Fruit fly (Drosophila melanogaster) whole organism, embryonic: Measurements from ENCODE around the gene hng2.

Experiments
- BtbVII ChIP-seq: fragments of 200-800 bp; sonication (Bioruptor generic); optimal IDR thresholded peaks from 3 replicates; lab custom pipeline; 2017; ENCODE audit warnings: missing biosample characterization, mild to moderate bottlenecking, missing genetic modification characterization
- CG10147 ChIP-seq: fragments of 200-800 bp; sonication (Bioruptor generic); optimal IDR thresholded peaks from 2 replicates; lab custom pipeline; 2019; ENCODE audit warnings: missing biosample characterization, mild to moderate bottlenecking, missing genetic modification characterization, moderate library complexity
- CG10462 ChIP-seq: fragments of 200-800 bp; sonication (Bioruptor generic); optimal IDR thresholded peaks from 2 replicates; lab custom pipeline; 2016; ENCODE audit warnings: missing biosample characterization, missing genetic modification characterization
- CG14014 ChIP-seq: fragments of 200-800 bp; sonication (Bioruptor generic); IDR thresholded peaks from 2 replicates; pipeline ENCODE4 v1.3.6; 2022; ENCODE audit warnings: missing biosample characterization, missing genetic modification characterization
- CG14860 ChIP-seq: fragments of 200-800 bp; sonication (Bioruptor generic); IDR thresholded peaks from 3 replicates; pipeline ENCODE4 v1.3.6; 2022; ENCODE audit warnings: missing biosample characterization, missing genetic modification characterization; ENCODE audit not compliant: partially characterized antibody
- CG15073 ChIP-seq: fragments of 200-800 bp; sonication (Bioruptor generic); optimal IDR thresholded peaks from 2 replicates; lab custom pipeline; 2016; ENCODE audit warnings: missing biosample characterization, missing genetic modification characterization
- CG15269 ChIP-seq: fragments of 200-800 bp; sonication (Bioruptor generic); optimal IDR thresholded peaks from 2 replicates; lab custom pipeline; 2018; ENCODE audit warnings: missing biosample characterization, mild to moderate bottlenecking, missing genetic modification characterization, moderate library complexity
- CG16815 ChIP-seq: fragments of 200-800 bp; sonication (Bioruptor generic); optimal IDR thresholded peaks from 3 replicates; lab custom pipeline; 2017; ENCODE audit warnings: missing biosample characterization, mild to moderate bottlenecking, missing genetic modification characterization
- CG17568 ChIP-seq: fragments of 200-800 bp; sonication (Bioruptor generic); optimal IDR thresholded peaks from 2 replicates; lab custom pipeline; 2018; ENCODE audit warnings: missing biosample characterization, mild to moderate bottlenecking, missing genetic modification characterization, moderate library complexity
- CG17612 ChIP-seq: fragments of 200-800 bp; sonication (Bioruptor generic); IDR thresholded peaks from 2 replicates; pipeline ENCODE4 v1.3.6; 2022; ENCODE audit warnings: missing biosample characterization, missing genetic modification characterization
- CG1832 ChIP-seq: fragments of 200-800 bp; sonication (Bioruptor generic); optimal IDR thresholded peaks from 2 replicates; lab custom pipeline; 2017; ENCODE audit warnings: missing biosample characterization, mild to moderate bottlenecking, missing genetic modification characterization, inconsistent platforms
- CG30020 ChIP-seq: fragments of 200-800 bp; optimal IDR thresholded peaks from 2 replicates; lab custom pipeline; 2019; ENCODE audit warnings: missing biosample characterization, mild to moderate bottlenecking, missing genetic modification characterization, moderate library complexity
- CG31365 ChIP-seq: fragments of 200-800 bp; sonication (Bioruptor generic); optimal IDR thresholded peaks from 2 replicates; lab custom pipeline; 2018; ENCODE audit warnings: missing biosample characterization, mild to moderate bottlenecking, missing genetic modification characterization
- CG43689 ChIP-seq: fragments of 200-800 bp; sonication (Bioruptor generic); IDR thresholded peaks from 2 replicates; pipeline ENCODE4 v1.3.6; 2022; ENCODE audit warnings: missing biosample characterization, missing genetic modification characterization
- CG4730 ChIP-seq: fragments of 200-800 bp; sonication (Bioruptor generic); IDR thresholded peaks from 2 replicates; pipeline ENCODE4 v1.3.6; 2022; ENCODE audit warnings: missing biosample characterization, missing genetic modification characterization
- CG5180 ChIP-seq: fragments of 200-800 bp; sonication (Bioruptor generic); optimal IDR thresholded peaks from 3 replicates; lab custom pipeline; 2017; ENCODE audit warnings: missing biosample characterization, missing genetic modification characterization, mild to moderate bottlenecking, moderate library complexity, missing genetic modification reagents
- CG6654 ChIP-seq: fragments of 200-800 bp; sonication (Bioruptor generic); optimal IDR thresholded peaks from 2 replicates; lab custom pipeline; 2017; ENCODE audit warnings: missing biosample characterization, mild to moderate bottlenecking, missing genetic modification characterization
- CG6765 ChIP-seq: fragments of 200-800 bp; sonication (Bioruptor generic); optimal IDR thresholded peaks from 3 replicates; lab custom pipeline; 2017; ENCODE audit warnings: missing biosample characterization, mild to moderate bottlenecking, missing genetic modification characterization
- CG8944 ChIP-seq: fragments of 200-800 bp; sonication (Bioruptor generic); optimal IDR thresholded peaks from 3 replicates; lab custom pipeline; 2016; ENCODE audit warnings: missing biosample characterization, missing genetic modification characterization
- CrebB ChIP-seq: fragments of 200-800 bp; sonication (Bioruptor generic); optimal IDR thresholded peaks from 3 replicates; lab custom pipeline; 2018; ENCODE audit warnings: missing biosample characterization, mild to moderate bottlenecking, missing genetic modification characterization
- Ets97D ChIP-seq: fragments of 200-800 bp; sonication (Bioruptor generic); optimal IDR thresholded peaks from 3 replicates; lab custom pipeline; 2016; ENCODE audit warnings: missing biosample characterization, missing genetic modification characterization
- HHEX ChIP-seq: fragments of 200-800 bp; sonication (Bioruptor generic); optimal IDR thresholded peaks from 3 replicates; lab custom pipeline; 2017; ENCODE audit warnings: missing biosample characterization, mild to moderate bottlenecking, missing genetic modification characterization, missing genetic modification reagents
- HLH54F ChIP-seq: fragments of 200-800 bp; sonication (Bioruptor generic); optimal IDR thresholded peaks from 3 replicates; lab custom pipeline; 2016; ENCODE audit warnings: missing biosample characterization, missing genetic modification characterization
- HLHmδ ChIP-seq: fragments of 200-800 bp; sonication (Bioruptor generic); optimal IDR thresholded peaks from 2 replicates; lab custom pipeline; 2018; ENCODE audit warnings: missing biosample characterization, mild to moderate bottlenecking, missing genetic modification characterization, moderate library complexity
- Hr78 ChIP-seq, 2 experiments: fragments of 200-800 bp in 1 of 2; fragments of >200 bp in 1 of 2; sonication (Bioruptor generic) in 1 of 2; optimal IDR thresholded peaks; 2 replicates each; lab custom pipeline; 2017 to 2019; ENCODE audit warnings: missing biosample characterization in 2 of 2, missing genetic modification characterization in 2 of 2, mild to moderate bottlenecking in 1 of 2, moderate library complexity in 1 of 2
- Taf1 ChIP-seq: fragments of 200-800 bp; sonication (Bioruptor generic); IDR thresholded peaks from 2 replicates; pipeline ENCODE4 v1.3.6; 2022; ENCODE audit warnings: missing biosample characterization, missing genetic modification characterization
- Tbp ChIP-seq: fragments of >200 bp; optimal IDR thresholded peaks from 2 replicates; lab custom pipeline; 2018; ENCODE audit warnings: missing biosample characterization, missing genetic modification characterization
- Vsx1 ChIP-seq: fragments of 200-800 bp; sonication (Bioruptor generic); optimal IDR thresholded peaks from 2 replicates; lab custom pipeline; 2017; ENCODE audit warnings: missing biosample characterization, mild to moderate bottlenecking, missing genetic modification characterization, missing genetic modification reagents
- crol ChIP-seq: fragments of 200-800 bp; sonication (Bioruptor generic); IDR thresholded peaks from 2 replicates; pipeline ENCODE4 v1.3.6; 2022; ENCODE audit warnings: missing biosample characterization, missing genetic modification characterization
- ewg ChIP-seq: fragments of 200-800 bp; sonication (Bioruptor generic); optimal IDR thresholded peaks from 3 replicates; lab custom pipeline; 2017; ENCODE audit warnings: mild to moderate bottlenecking, missing biosample characterization, missing genetic modification reagents, missing genetic modification characterization
- gfzf ChIP-seq: fragments of 200-800 bp; sonication (Bioruptor generic); optimal IDR thresholded peaks from 2 replicates; lab custom pipeline; 2016; ENCODE audit warnings: missing biosample characterization, mild to moderate bottlenecking, missing genetic modification characterization, moderate library complexity
- gsb ChIP-seq: fragments of 200-800 bp; sonication (Bioruptor generic); IDR thresholded peaks from 2 replicates; pipeline ENCODE4 v1.3.6; 2022; ENCODE audit warnings: missing biosample characterization, missing genetic modification characterization
- hkb ChIP-seq, 2 experiments: fragments of 200-800 bp in 1 of 2; fragments of >200 bp in 1 of 2; sonication (Bioruptor generic) in 1 of 2; IDR thresholded peaks in 1 of 2; optimal IDR thresholded peaks in 1 of 2; 2 replicates each; pipeline versions ENCODE4 v1.3.6 to Lab custom; 2017 to 2022; ENCODE audit warnings: missing biosample characterization in 1 of 2, missing genetic modification characterization in 1 of 2
- lola ChIP-seq, 3 experiments: fragments of >200 bp in 2 of 3; fragments of 200-800 bp in 1 of 3; sonication (Bioruptor generic) in 1 of 3; optimal IDR thresholded peaks; 2 replicates each; lab custom pipeline; 2017 to 2019; ENCODE audit warnings: missing biosample characterization in 3 of 3, missing genetic modification characterization in 3 of 3, mild to moderate bottlenecking in 1 of 3, moderate library complexity in 1 of 3
- lov ChIP-seq, 2 experiments: fragments of 200-800 bp in 1 of 2; fragments of >200 bp in 1 of 2; sonication (Bioruptor generic) in 1 of 2; IDR thresholded peaks in 1 of 2; optimal IDR thresholded peaks in 1 of 2; 2 replicates in 1 of 2; 3 replicates in 1 of 2; pipeline versions ENCODE4 v1.3.6 to Lab custom; 2017 to 2022; ENCODE audit warnings: missing biosample characterization in 1 of 2, missing genetic modification characterization in 1 of 2
- mld ChIP-seq: fragments of 200-800 bp; sonication (Bioruptor generic); IDR thresholded peaks from 3 replicates; pipeline ENCODE4 v1.3.6; 2022; ENCODE audit warnings: missing biosample characterization, missing genetic modification characterization; ENCODE audit not compliant: partially characterized antibody
- nau ChIP-seq: fragments of 200-800 bp; sonication (Bioruptor generic); optimal IDR thresholded peaks from 3 replicates; lab custom pipeline; 2017; ENCODE audit warnings: missing biosample characterization, mild to moderate bottlenecking, missing genetic modification characterization, missing genetic modification reagents
- nerfin-2 ChIP-seq: fragments of 200-800 bp; sonication (Bioruptor generic); IDR thresholded peaks from 2 replicates; pipeline ENCODE4 v1.3.6; 2022; ENCODE audit warnings: missing biosample characterization, missing genetic modification characterization; ENCODE audit not compliant: partially characterized antibody
- pfk ChIP-seq: fragments of 200-800 bp; sonication (Bioruptor generic); optimal IDR thresholded peaks from 2 replicates; lab custom pipeline; 2018; ENCODE audit warnings: missing biosample characterization, mild to moderate bottlenecking, missing genetic modification characterization, moderate library complexity
- ranshi ChIP-seq: fragments of 200-800 bp; sonication (Bioruptor generic); IDR thresholded peaks from 2 replicates; pipeline ENCODE4 v1.3.6; 2022; ENCODE audit warnings: missing biosample characterization, missing genetic modification characterization
- seq ChIP-seq: fragments of 200-800 bp; sonication (Bioruptor generic); IDR thresholded peaks from 2 replicates; pipeline ENCODE4 v1.3.6; 2022; ENCODE audit warnings: missing biosample characterization, missing genetic modification characterization
- sim ChIP-seq: fragments of 200-800 bp; sonication (Bioruptor generic); IDR thresholded peaks from 2 replicates; pipeline ENCODE4 v1.3.6; 2022; ENCODE audit warnings: missing biosample characterization, missing genetic modification characterization
- slou ChIP-seq: fragments of 200-800 bp; sonication (Bioruptor generic); optimal IDR thresholded peaks from 3 replicates; lab custom pipeline; 2016; ENCODE audit warnings: missing biosample characterization, missing genetic modification characterization
- sna ChIP-seq: fragments of 200-800 bp; sonication (Bioruptor generic); IDR thresholded peaks from 2 replicates; pipeline ENCODE4 v1.3.6; 2022; ENCODE audit warnings: missing biosample characterization, missing genetic modification characterization; ENCODE audit not compliant: partially characterized antibody
- tin ChIP-seq: fragments of 200-800 bp; sonication (Bioruptor generic); optimal IDR thresholded peaks from 3 replicates; lab custom pipeline; 2016; ENCODE audit warnings: missing biosample characterization, missing genetic modification characterization
- tio ChIP-seq: fragments of 200-800 bp; sonication (Bioruptor generic); optimal IDR thresholded peaks from 2 replicates; lab custom pipeline; 2017; ENCODE audit warnings: missing biosample characterization, missing genetic modification characterization, inconsistent platforms
- twi ChIP-seq: fragments of 200-800 bp; optimal IDR thresholded peaks from 2 replicates; lab custom pipeline; 2019; ENCODE audit warnings: missing biosample characterization, mild to moderate bottlenecking, missing genetic modification characterization, moderate library complexity
- usp ChIP-seq: fragments of >200 bp; optimal IDR thresholded peaks from 2 replicates; lab custom pipeline; 2017; ENCODE audit warnings: missing biosample characterization, missing genetic modification characterization

The hng2 gene

DNA sequence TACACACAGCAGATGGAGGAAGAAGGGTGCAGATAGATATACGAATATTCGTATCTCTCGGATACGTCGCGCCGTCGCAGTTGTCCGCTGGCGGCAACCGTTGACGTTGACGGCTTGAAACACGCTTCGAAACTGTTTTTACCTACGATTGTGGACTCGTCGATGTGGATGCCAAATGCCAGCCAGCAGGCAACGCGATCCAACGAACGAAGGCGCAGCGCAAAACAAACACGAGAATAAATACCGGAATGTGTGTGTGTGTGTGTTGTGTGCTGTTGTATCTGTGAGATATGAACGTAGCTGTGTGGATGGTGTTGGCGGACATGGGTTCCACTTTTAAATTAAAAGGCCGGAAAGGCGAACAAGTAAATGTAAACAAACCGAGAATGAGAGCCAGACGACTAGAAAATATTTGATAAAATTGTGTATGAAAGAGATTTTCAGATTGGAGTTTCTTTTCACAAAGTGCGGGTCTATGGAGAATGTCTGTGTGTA lies 40.1 kb downstream of the hng2 start (continued):
- TF ChIP-seq ewg (GFP tag; lab: Kevin White, UChicago) (peak; percentile 62), Taf1 (GFP tag; lab: Robert Waterston, UW) (no peak), usp (GFP tag; lab: Kevin White, UChicago) (no peak), Vsx1 (GFP tag; lab: Kevin White, UChicago) (peak; percentile 82), twi (peak; percentile 48), mld (GFP tag; lab: Robert Waterston, UW) (peak; percentile 22; the same call in 1 of the 3 replicates), CG14014 (peak; percentile 52; the same call in 1 of the 2 replicates), tin (GFP tag; lab: Kevin White, UChicago) (peak; percentile 9), HHEX (GFP tag; lab: Kevin White, UChicago) (peak; percentile 73), Hr78 (GFP tag; optimal IDR thresholded peaks at IDR 0.05; lab: Kevin White, UChicago) (peak in 1 of 2 experiments; percentile 0), BtbVII (GFP tag; lab: Kevin White, UChicago) (peak; percentile 69), ranshi (GFP tag; lab: Robert Waterston, UW) (peak; percentile 48; the same call in 1 of the 2 replicates), CG15073 (GFP tag; lab: Kevin White, UChicago) (no peak), pfk (GFP tag; lab: Kevin White, UChicago) (peak; percentile 64), CG17612 (GFP tag; lab: Robert Waterston, UW) (no peak), CG10462 (GFP tag; lab: Kevin White, UChicago) (no peak), lov (optimal IDR thresholded peaks at IDR 0.05; lab: Kevin White, UChicago) (no peak), lov (GFP tag; IDR thresholded peaks at IDR 0.05; lab: Robert Waterston, UW) (peak; percentile 80; the same call in 2 of the 3 replicates), CG16815 (GFP tag; lab: Kevin White, UChicago) (no peak), CG10147 (GFP tag; lab: Kevin White, UChicago) (peak; percentile 73), Ets97D (GFP tag; lab: Kevin White, UChicago) (no peak), sim (GFP tag; lab: Robert Waterston, UW) (0 out of 2 replicates have a peak, but pooled peaks have one; percentile 12), gfzf (no peak), crol (GFP tag; lab: Robert Waterston, UW) (peak; percentile 32; the same call in 1 of the 2 replicates), seq (GFP tag; lab: Robert Waterston, UW) (no peak), CG8944 (no peak), CG14860 (no peak), sna (GFP tag; lab: Robert Waterston, UW) (peak; percentile 47; the same call in 1 of the 2 replicates), CrebB (tag; lab: Kevin White, UChicago) (peak; percentile 85), tio (GFP tag; lab: Kevin White, UChicago) (no peak), CG6654 (GFP tag; lab: Kevin White, UChicago) (no peak), CG31365 (peak; percentile 70), CG30020 (tag; lab: Kevin White, UChicago) (no peak), HLH54F (GFP tag; lab: Kevin White, UChicago) (peak; percentile 10), slou (GFP tag; lab: Kevin White, UChicago) (no peak), CG15269 (peak; percentile 58), CG1832 (GFP tag; lab: Kevin White, UChicago) (no peak), CG5180 (peak; percentile 48), lola (GFP tag; optimal IDR thresholded peaks at IDR 0.05; lab: Kevin White, UChicago) (no peak), CG43689 (GFP tag; lab: Robert Waterston, UW) (no peak), hkb (optimal IDR thresholded peaks at IDR 0.05; lab: Kevin White, UChicago) (no peak), hkb (GFP tag; IDR thresholded peaks at IDR 0.05; lab: Robert Waterston, UW) (peak; percentile 81), CG6765 (GFP tag; lab: Kevin White, UChicago) (peak; percentile 69), CG17568 (GFP tag; lab: Kevin White, UChicago) (peak; percentile 69), nerfin-2 (no peak), gsb (GFP tag; lab: Robert Waterston, UW) (0 out of 2 replicates have a peak, but pooled peaks have one; percentile 29), HLHmδ (GFP tag; lab: Kevin White, UChicago) (peak; percentile 93), Tbp (GFP tag; lab: Kevin White, UChicago) (no peak), nau (GFP tag; lab: Kevin White, UChicago) (peak; percentile 58), CG4730 (GFP tag; lab: Robert Waterston, UW) (no peak)
